Worm (Caenorhabditis elegans): ENCODE data around the gene ZK899.6.

The ZK899.6 gene

DNA sequence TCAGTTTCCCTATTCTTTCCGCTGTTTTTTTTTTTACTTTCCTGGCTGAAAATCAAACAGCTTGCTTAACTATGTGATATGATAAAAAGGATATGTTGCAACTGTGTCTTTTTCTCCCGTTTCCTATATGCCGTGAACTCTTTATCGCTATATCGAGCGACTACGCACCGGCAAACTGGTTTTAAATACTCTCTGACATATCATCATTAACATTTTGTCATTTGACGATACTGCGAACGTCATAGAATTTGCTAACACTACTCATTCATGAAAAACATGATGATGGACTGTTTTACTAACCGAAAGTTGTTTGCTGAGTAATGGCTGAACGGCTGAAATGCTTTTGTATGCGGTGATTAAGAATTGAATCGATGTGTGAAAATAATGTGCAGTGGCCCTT, 28.3 kb downstream of the ZK899.6 start:
- TF ChIP-seq B0310.2 (tag; optimal IDR thresholded peaks at IDR 0.05) (no peak), hmg-4 (GFP tag; optimal IDR thresholded peaks at IDR 0.05) (no peak), flt-1 (GFP tag; IDR thresholded peaks at IDR 0.05) (no peak)

ce11 chrX:9494661-9495060, 31.5 kb downstream of the ZK899.6 start:
- TF ChIP-seq ceh-36 (tag; optimal IDR thresholded peaks at IDR 0.05) (no peak), B0310.2 (tag; optimal IDR thresholded peaks at IDR 0.05) (peak; percentile 46)

DNA sequence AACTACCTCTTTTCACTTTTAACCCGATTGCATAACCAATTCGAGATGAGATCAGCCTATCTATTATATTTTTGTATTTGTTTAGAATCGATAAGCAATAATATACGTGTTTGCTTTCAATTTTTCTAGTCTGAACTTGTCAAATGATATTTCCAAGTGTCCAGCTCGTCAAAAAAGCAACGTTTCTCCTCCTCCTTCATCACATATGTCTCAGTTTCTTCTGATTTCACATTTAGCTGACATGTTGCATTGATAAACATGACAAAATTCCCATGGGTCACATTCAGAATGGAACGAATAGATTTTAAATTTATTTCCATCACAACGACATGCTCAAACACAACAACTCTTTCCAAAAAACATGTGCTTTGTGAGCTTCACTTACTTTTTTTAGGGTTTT, 36.2 kb downstream of the ZK899.6 start:
- TF ChIP-seq ets-7 (tag; optimal IDR thresholded peaks at IDR 0.05) (no peak), F13C5.2 (tag; optimal IDR thresholded peaks at IDR 0.05) (no peak)

- TF ChIP-seq tbx-11 (GFP tag; IDR thresholded peaks at IDR 0.05) (no peak), hmg-4 (GFP tag; optimal IDR thresholded peaks at IDR 0.05) (no peak), F13C5.2 (tag; optimal IDR thresholded peaks at IDR 0.05) (no peak), flt-1 (GFP tag; IDR thresholded peaks at IDR 0.05) (no peak), ceh-13 (GFP tag; optimal IDR thresholded peaks at IDR 0.05) (no peak), ets-7 (tag; optimal IDR thresholded peaks at IDR 0.05) (no peak), ceh-36 (tag; optimal IDR thresholded peaks at IDR 0.05) (no peak), sea-1 (GFP tag; conservative IDR thresholded peaks at IDR 0.05) (no peak), hnd-1 (tag; optimal IDR thresholded peaks at IDR 0.05) (no peak), hmbx-1 (tag; optimal IDR thresholded peaks at IDR 0.05) (no peak), scrt-1 (GFP tag; IDR thresholded peaks at IDR 0.05) (no peak), ama-1 (optimal IDR thresholded peaks at IDR 0.05) (no peak), pes-1 (GFP tag; IDR thresholded peaks at IDR 0.05) (no peak), B0310.2 (tag; optimal IDR thresholded peaks at IDR 0.05) (no peak), tbx-37 (GFP tag; conservative IDR thresholded peaks at IDR 0.05) (no peak), aly-1 (tag; optimal IDR thresholded peaks at IDR 0.05) (no peak)
Observed at ce11 chrX:9504221-9504620, 41.1 kb downstream of the ZK899.6 start.

ce11 chrX:9504911-9505397, 41.8 kb downstream of the ZK899.6 start:
- TF ChIP-seq hmg-4 (GFP tag; optimal IDR thresholded peaks at IDR 0.05) (peak; percentile 4), scrt-1 (GFP tag; IDR thresholded peaks at IDR 0.05) (peak; percentile 44; the same call in 1 of the 2 replicates), F13C5.2 (tag; optimal IDR thresholded peaks at IDR 0.05) (no peak)

- TF ChIP-seq hmbx-1 (tag; optimal IDR thresholded peaks at IDR 0.05) (no peak), tra-4 (tag; optimal IDR thresholded peaks at IDR 0.05) (no peak), ceh-36 (tag; optimal IDR thresholded peaks at IDR 0.05) (no peak), sea-1 (GFP tag; conservative IDR thresholded peaks at IDR 0.05) (no peak), tbx-37 (GFP tag; conservative IDR thresholded peaks at IDR 0.05) (no peak), hnd-1 (tag; optimal IDR thresholded peaks at IDR 0.05) (no peak), aly-1 (tag; optimal IDR thresholded peaks at IDR 0.05) (no peak), B0310.2 (tag; optimal IDR thresholded peaks at IDR 0.05) (no peak), pes-1 (GFP tag; IDR thresholded peaks at IDR 0.05) (no peak), tbx-11 (GFP tag; IDR thresholded peaks at IDR 0.05) (no peak), F13C5.2 (tag; optimal IDR thresholded peaks at IDR 0.05) (no peak)
Observed at ce11 chrX:9506341-9506740, 43.2 kb downstream of the ZK899.6 start.

DNA sequence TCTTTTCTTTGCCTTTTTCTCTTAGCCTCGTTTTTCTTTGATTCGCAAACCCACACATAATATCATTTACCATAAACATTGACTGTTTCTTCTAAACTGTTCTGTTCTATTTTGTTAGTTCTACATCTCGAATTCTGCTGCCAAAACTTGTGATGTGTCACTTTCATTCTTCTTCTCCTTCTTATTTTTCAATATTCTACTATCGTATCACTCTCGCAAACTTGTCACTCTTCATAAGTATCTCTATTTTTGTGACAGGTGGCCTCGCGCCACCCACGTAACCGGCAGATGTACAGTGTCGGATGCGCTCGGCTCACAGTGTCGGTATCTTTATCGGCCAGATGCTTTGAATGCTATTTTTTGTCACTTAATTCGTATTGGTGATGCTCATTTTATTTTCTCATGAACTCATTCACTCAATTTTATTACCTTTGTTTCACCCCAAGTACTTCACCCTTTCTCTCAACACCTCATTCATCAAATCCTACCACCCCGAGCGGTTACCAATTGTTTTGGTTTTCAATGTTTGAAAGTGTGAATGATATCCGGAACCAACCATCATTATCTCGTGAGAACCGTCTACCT, 45.4 kb downstream of the ZK899.6 start:
- TF ChIP-seq ceh-13 (GFP tag; optimal IDR thresholded peaks at IDR 0.05) (no peak), sea-1 (GFP tag; conservative IDR thresholded peaks at IDR 0.05) (no peak), pes-1 (GFP tag; IDR thresholded peaks at IDR 0.05) (no peak), F13C5.2 (tag; optimal IDR thresholded peaks at IDR 0.05) (no peak), hmg-4 (GFP tag; optimal IDR thresholded peaks at IDR 0.05) (no peak), hnd-1 (tag; optimal IDR thresholded peaks at IDR 0.05) (no peak), scrt-1 (GFP tag; IDR thresholded peaks at IDR 0.05) (no peak), hmbx-1 (tag; optimal IDR thresholded peaks at IDR 0.05) (no peak), tbx-37 (GFP tag; conservative IDR thresholded peaks at IDR 0.05) (no peak), B0310.2 (tag; optimal IDR thresholded peaks at IDR 0.05) (no peak), ceh-36 (tag; optimal IDR thresholded peaks at IDR 0.05) (no peak), ets-7 (tag; optimal IDR thresholded peaks at IDR 0.05) (no peak), tbx-11 (GFP tag; IDR thresholded peaks at IDR 0.05) (no peak), ama-1 (optimal IDR thresholded peaks at IDR 0.05) (no peak), flt-1 (GFP tag; IDR thresholded peaks at IDR 0.05) (no peak), tra-4 (tag; optimal IDR thresholded peaks at IDR 0.05) (no peak), aly-1 (tag; optimal IDR thresholded peaks at IDR 0.05) (no peak)

DNA sequence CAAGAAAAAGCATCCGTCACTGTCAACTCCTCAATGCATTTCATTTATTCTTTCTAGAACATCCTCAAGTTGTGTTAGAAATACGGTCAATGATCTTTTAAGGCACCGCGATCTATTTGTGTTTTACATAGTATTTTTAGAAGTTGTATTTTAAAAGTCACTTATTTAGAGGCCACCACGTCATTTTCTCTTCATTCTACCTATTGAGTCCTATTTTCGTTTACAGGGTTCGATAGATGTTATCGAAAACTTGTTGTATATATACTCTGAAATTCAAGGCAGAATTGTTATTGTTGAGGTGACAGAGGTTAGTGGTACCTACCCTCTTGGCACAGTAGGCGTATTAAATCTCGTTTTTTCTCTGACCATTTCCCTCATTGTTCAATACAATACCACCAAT, 46.4 kb downstream of the ZK899.6 start:
- no peak for TF ChIP-seq hmbx-1 (tag; optimal IDR thresholded peaks at IDR 0.05)
- no peak for TF ChIP-seq F13C5.2 (tag; optimal IDR thresholded peaks at IDR 0.05)
- no peak for TF ChIP-seq ama-1 (optimal IDR thresholded peaks at IDR 0.05)
- no peak for TF ChIP-seq ceh-13 (GFP tag; optimal IDR thresholded peaks at IDR 0.05)
- TF ChIP-seq tbx-37 (GFP tag; conservative IDR thresholded peaks at IDR 0.05): no peak
- no peak for TF ChIP-seq tra-4 (tag; optimal IDR thresholded peaks at IDR 0.05)
- TF ChIP-seq scrt-1 (GFP tag; IDR thresholded peaks at IDR 0.05): no peak

ce11 chrX:9509922-9510321, 46.8 kb downstream of the ZK899.6 start:
- TF ChIP-seq B0310.2 (tag; optimal IDR thresholded peaks at IDR 0.05) (no peak), F13C5.2 (tag; optimal IDR thresholded peaks at IDR 0.05) (no peak), sea-1 (GFP tag; conservative IDR thresholded peaks at IDR 0.05) (no peak), hmbx-1 (tag; optimal IDR thresholded peaks at IDR 0.05) (no peak), hnd-1 (tag; optimal IDR thresholded peaks at IDR 0.05) (no peak)

All from whole organism, early embryonic.